Fruit fly (Drosophila melanogaster) whole organism, embryonic: ENCODE results near the gene CG9166.

Experiments used
- Abd-B ChIP-seq: fragments of 200-800 bp; sonication (Bioruptor generic); optimal IDR thresholded peaks from 2 replicates; lab custom pipeline; 2018; ENCODE audit warnings: missing biosample characterization, mild to moderate bottlenecking, missing genetic modification characterization, moderate library complexity
- Asciz ChIP-seq: fragments of 200-800 bp; sonication (Bioruptor generic); optimal IDR thresholded peaks from 2 replicates; lab custom pipeline; 2017; ENCODE audit warnings: missing biosample characterization, mild to moderate bottlenecking, missing genetic modification characterization, missing genetic modification reagents
- Atf3 ChIP-seq: fragments of 200-800 bp; sonication (Bioruptor generic); optimal IDR thresholded peaks from 3 replicates; lab custom pipeline; 2016; ENCODE audit warnings: missing biosample characterization, missing genetic modification characterization
- CG11398 ChIP-seq: fragments of 200-800 bp; sonication (Bioruptor generic); optimal IDR thresholded peaks from 2 replicates; lab custom pipeline; 2016; ENCODE audit warnings: missing biosample characterization, missing genetic modification characterization
- CG11695 ChIP-seq: fragments of 200-800 bp; sonication (Bioruptor generic); IDR thresholded peaks from 3 replicates; pipeline ENCODE4 v1.3.6; 2022; ENCODE audit warnings: missing biosample characterization, missing genetic modification characterization
- CG14441 ChIP-seq: fragments of 200-800 bp; sonication (Bioruptor generic); IDR thresholded peaks from 2 replicates; pipeline ENCODE4 v1.3.6; 2022; ENCODE audit warnings: missing biosample characterization, missing genetic modification characterization
- CG16779 ChIP-seq: fragments of 200-800 bp; sonication (Bioruptor generic); IDR thresholded peaks from 2 replicates; pipeline ENCODE4 v1.3.6; 2022; ENCODE audit warnings: missing biosample characterization, missing genetic modification characterization
- CG16813 ChIP-seq: fragments of 200-800 bp; sonication (Bioruptor generic); IDR thresholded peaks from 3 replicates; pipeline ENCODE4 v1.3.6; 2022; ENCODE audit warnings: missing biosample characterization, missing genetic modification characterization; ENCODE audit not compliant: partially characterized antibody
- CG17385 ChIP-seq: fragments of 200-800 bp; sonication (Bioruptor generic); optimal IDR thresholded peaks from 3 replicates; lab custom pipeline; 2018; ENCODE audit warnings: missing biosample characterization, mild to moderate bottlenecking, missing genetic modification characterization
- CG17568 ChIP-seq: fragments of 200-800 bp; sonication (Bioruptor generic); optimal IDR thresholded peaks from 2 replicates; lab custom pipeline; 2018; ENCODE audit warnings: missing biosample characterization, mild to moderate bottlenecking, missing genetic modification characterization, moderate library complexity
- CG17612 ChIP-seq: fragments of 200-800 bp; sonication (Bioruptor generic); IDR thresholded peaks from 2 replicates; pipeline ENCODE4 v1.3.6; 2022; ENCODE audit warnings: missing biosample characterization, missing genetic modification characterization
- CG17829 ChIP-seq: fragments of 200-800 bp; optimal IDR thresholded peaks from 2 replicates; lab custom pipeline; 2019; ENCODE audit warnings: missing biosample characterization, mild to moderate bottlenecking, missing genetic modification characterization, moderate library complexity
- CG17912 ChIP-seq: fragments of 200-800 bp; sonication (Bioruptor generic); optimal IDR thresholded peaks from 2 replicates; lab custom pipeline; 2018; ENCODE audit warnings: missing biosample characterization, mild to moderate bottlenecking, missing genetic modification characterization
- CG2875 ChIP-seq: fragments of 200-800 bp; sonication (Bioruptor generic); optimal IDR thresholded peaks from 2 replicates; lab custom pipeline; 2017; ENCODE audit warnings: missing biosample characterization, mild to moderate bottlenecking, missing genetic modification characterization, missing genetic modification reagents
- CG30431 ChIP-seq: fragments of 200-800 bp; sonication (Bioruptor generic); optimal IDR thresholded peaks from 2 replicates; lab custom pipeline; 2017; ENCODE audit warnings: missing biosample characterization, missing genetic modification characterization
- CG3407 ChIP-seq: fragments of 200-800 bp; sonication (Bioruptor generic); optimal IDR thresholded peaks from 2 replicates; lab custom pipeline; 2018; ENCODE audit warnings: missing biosample characterization, mild to moderate bottlenecking, missing genetic modification characterization
- CG3847 ChIP-seq: fragments of 200-800 bp; sonication (Bioruptor generic); IDR thresholded peaks from 2 replicates; pipeline ENCODE4 v1.3.6; 2022; ENCODE audit warnings: missing biosample characterization, missing genetic modification characterization
- CG43689 ChIP-seq: fragments of 200-800 bp; sonication (Bioruptor generic); IDR thresholded peaks from 2 replicates; pipeline ENCODE4 v1.3.6; 2022; ENCODE audit warnings: missing biosample characterization, missing genetic modification characterization
- CG7372 ChIP-seq: fragments of 200-800 bp; sonication (Bioruptor generic); IDR thresholded peaks from 2 replicates; pipeline ENCODE4 v1.3.6; 2022; ENCODE audit warnings: missing biosample characterization, missing genetic modification characterization
- CG7987 ChIP-seq: fragments of 200-800 bp; sonication (Bioruptor generic); optimal IDR thresholded peaks from 2 replicates; lab custom pipeline; 2018; ENCODE audit warnings: missing biosample characterization, mild to moderate bottlenecking, missing genetic modification characterization, moderate library complexity
- CG8388 ChIP-seq: fragments of 200-800 bp; sonication (Bioruptor generic); optimal IDR thresholded peaks from 2 replicates; lab custom pipeline; 2019; ENCODE audit warnings: missing biosample characterization, mild to moderate bottlenecking, missing genetic modification characterization, moderate library complexity
- D ChIP-seq, 2 experiments: fragments of 200-800 bp in 1 of 2; fragments of >200 bp in 1 of 2; sonication (Bioruptor generic) in 1 of 2; optimal IDR thresholded peaks; 2 replicates in 1 of 2; 3 replicates in 1 of 2; lab custom pipeline; 2017; ENCODE audit warnings: mild to moderate bottlenecking in 1 of 2, missing biosample characterization in 1 of 2, missing genetic modification characterization in 1 of 2, missing genetic modification reagents in 1 of 2
- Deaf1 ChIP-seq: fragments of 200-800 bp; optimal IDR thresholded peaks from 3 replicates; lab custom pipeline; 2019; ENCODE audit warnings: missing biosample characterization, mild to moderate bottlenecking, missing genetic modification characterization, moderate library complexity
- Dek ChIP-seq: fragments of 200-800 bp; sonication (Bioruptor generic); optimal IDR thresholded peaks from 3 replicates; lab custom pipeline; 2019; ENCODE audit warnings: missing biosample characterization, mild to moderate bottlenecking, missing genetic modification characterization, moderate library complexity
- Dip3 ChIP-seq: fragments of 200-800 bp; sonication (Bioruptor generic); optimal IDR thresholded peaks from 3 replicates; lab custom pipeline; 2016; ENCODE audit warnings: missing biosample characterization, missing genetic modification characterization
- Elba2 ChIP-seq: fragments of 200-800 bp; sonication (Bioruptor generic); optimal IDR thresholded peaks from 3 replicates; lab custom pipeline; 2016; ENCODE audit warnings: missing biosample characterization, missing genetic modification characterization
- Mad ChIP-seq: fragments of 200-800 bp; sonication (Bioruptor generic); optimal IDR thresholded peaks from 2 replicates; lab custom pipeline; 2016; ENCODE audit warnings: missing biosample characterization, missing genetic modification characterization
- PHDP ChIP-seq: fragments of 200-800 bp; sonication (Bioruptor generic); optimal IDR thresholded peaks from 3 replicates; lab custom pipeline; 2018; ENCODE audit warnings: missing biosample characterization, mild to moderate bottlenecking, missing genetic modification characterization, moderate library complexity
- Sry-δ ChIP-seq: fragments of 200-800 bp; sonication (Bioruptor generic); optimal IDR thresholded peaks from 2 replicates; lab custom pipeline; 2016; ENCODE audit warnings: missing biosample characterization, missing genetic modification characterization
- ase ChIP-seq: fragments of 200-800 bp; sonication (Bioruptor generic); IDR thresholded peaks from 3 replicates; pipeline ENCODE4 v1.3.6; 2022; ENCODE audit warnings: missing biosample characterization, missing genetic modification characterization
- bbx ChIP-seq: fragments of 200-800 bp; sonication (Bioruptor generic); IDR thresholded peaks from 2 replicates; pipeline ENCODE4 v1.3.6; 2022; ENCODE audit warnings: missing biosample characterization, missing genetic modification characterization; ENCODE audit not compliant: partially characterized antibody
- bowl ChIP-seq: fragments of 200-800 bp; sonication (Bioruptor generic); IDR thresholded peaks from 2 replicates; pipeline ENCODE4 v1.3.6; 2022; ENCODE audit warnings: missing biosample characterization, missing genetic modification characterization
- dimm ChIP-seq: fragments of 200-800 bp; sonication (Bioruptor generic); IDR thresholded peaks from 2 replicates; pipeline ENCODE4 v1.3.6; 2022; ENCODE audit warnings: missing biosample characterization, missing genetic modification characterization
- dmrt11E ChIP-seq: fragments of 200-800 bp; sonication (Bioruptor generic); optimal IDR thresholded peaks from 3 replicates; lab custom pipeline; 2018; ENCODE audit warnings: missing biosample characterization, mild to moderate bottlenecking, missing genetic modification characterization, moderate library complexity
- dmrt99B ChIP-seq: fragments of 200-800 bp; sonication (Bioruptor generic); optimal IDR thresholded peaks from 2 replicates; lab custom pipeline; 2018; ENCODE audit warnings: missing biosample characterization, mild to moderate bottlenecking, missing genetic modification characterization, moderate library complexity
- dpn ChIP-seq, 2 experiments: fragments of 200-800 bp; sonication (Bioruptor generic); optimal IDR thresholded peaks; 3 replicates each; lab custom pipeline; 2016; ENCODE audit warnings: missing biosample characterization in 2 of 2, missing genetic modification characterization in 2 of 2
- gce ChIP-seq: fragments of 200-800 bp; sonication (Bioruptor generic); IDR thresholded peaks from 3 replicates; pipeline ENCODE4 v1.3.6; 2022; ENCODE audit warnings: missing biosample characterization, missing genetic modification characterization
- jing ChIP-seq: fragments of 200-800 bp; sonication (Bioruptor generic); optimal IDR thresholded peaks from 2 replicates; lab custom pipeline; 2018; ENCODE audit warnings: missing biosample characterization, mild to moderate bottlenecking, missing genetic modification characterization
- kay ChIP-seq: fragments of 200-800 bp; sonication (Bioruptor generic); optimal IDR thresholded peaks from 2 replicates; lab custom pipeline; 2016; ENCODE audit warnings: missing biosample characterization, missing genetic modification characterization
- mirr ChIP-seq: fragments of 200-800 bp; sonication (Bioruptor generic); optimal IDR thresholded peaks from 3 replicates; lab custom pipeline; 2018; ENCODE audit warnings: missing biosample characterization, mild to moderate bottlenecking, missing genetic modification characterization
- pb ChIP-seq: fragments of 200-800 bp; sonication (Bioruptor generic); optimal IDR thresholded peaks from 3 replicates; lab custom pipeline; 2016; ENCODE audit warnings: missing biosample characterization, missing genetic modification characterization
- rib ChIP-seq: fragments of 200-800 bp; sonication (Bioruptor generic); IDR thresholded peaks from 2 replicates; pipeline ENCODE4 v1.3.6; 2022; ENCODE audit warnings: missing biosample characterization, missing genetic modification characterization
- tio ChIP-seq: fragments of 200-800 bp; sonication (Bioruptor generic); optimal IDR thresholded peaks from 2 replicates; lab custom pipeline; 2017; ENCODE audit warnings: missing biosample characterization, missing genetic modification characterization, inconsistent platforms
- toy ChIP-seq: fragments of 200-800 bp; sonication (Bioruptor generic); IDR thresholded peaks from 2 replicates; pipeline ENCODE4 v1.3.6; 2022; ENCODE audit warnings: missing biosample characterization, missing genetic modification characterization
- unpg ChIP-seq: fragments of 200-800 bp; sonication (Bioruptor generic); optimal IDR thresholded peaks from 3 replicates; lab custom pipeline; 2018; ENCODE audit warnings: missing biosample characterization, mild to moderate bottlenecking, missing genetic modification characterization, moderate library complexity
- usp ChIP-seq: fragments of >200 bp; optimal IDR thresholded peaks from 2 replicates; lab custom pipeline; 2017; ENCODE audit warnings: missing biosample characterization, missing genetic modification characterization
- vnd ChIP-seq: fragments of 200-800 bp; sonication (Bioruptor generic); IDR thresholded peaks from 3 replicates; pipeline ENCODE4 v1.3.6; 2022; ENCODE audit warnings: missing biosample characterization, missing genetic modification characterization; ENCODE audit not compliant: partially characterized antibody
- wdn ChIP-seq: fragments of 200-800 bp; sonication (Bioruptor generic); IDR thresholded peaks from 2 replicates; pipeline ENCODE4 v1.3.6; 2022; ENCODE audit warnings: missing biosample characterization, missing genetic modification characterization
- wor ChIP-seq: fragments of 200-800 bp; sonication (Bioruptor generic); IDR thresholded peaks from 2 replicates; pipeline ENCODE4 v1.3.6; 2022; ENCODE audit warnings: missing biosample characterization, missing genetic modification characterization

Gene CG9166

dm6 chr3L:1349942-1350923 lies 683 bp upstream of the CG9166 start (continued):
- no peak for TF ChIP-seq unpg (GFP tag; lab: Kevin White, UChicago)
- TF ChIP-seq CG14441 (GFP tag; lab: Robert Waterston, UW), result no peak
- TF ChIP-seq tio (GFP tag; lab: Kevin White, UChicago), result no peak
- no peak for TF ChIP-seq Mad (GFP tag; lab: Kevin White, UChicago)
- no peak for TF ChIP-seq D (optimal IDR thresholded peaks at IDR 0.05; lab: Kevin White, UChicago)
- no peak for TF ChIP-seq D (GFP tag; optimal IDR thresholded peaks at IDR 0.05; lab: Kevin White, UChicago)
- no peak for TF ChIP-seq gce
- no peak for TF ChIP-seq jing
- no peak for TF ChIP-seq Abd-B (GFP tag; lab: Kevin White, UChicago)
- peak; percentile 39; the same call in 1 of the 2 replicates for TF ChIP-seq CG7372 (GFP tag; lab: Robert Waterston, UW)
- no peak for TF ChIP-seq CG17568 (GFP tag; lab: Kevin White, UChicago)
- TF ChIP-seq Dek (tag; lab: Kevin White, UChicago), result peak; percentile 45
- TF ChIP-seq bowl, result no peak
- TF ChIP-seq usp (GFP tag; lab: Kevin White, UChicago), result no peak
- TF ChIP-seq Asciz (GFP tag; lab: Kevin White, UChicago), result no peak
- no peak for TF ChIP-seq CG3407
- TF ChIP-seq toy (GFP tag; lab: Robert Waterston, UW), result no peak
- TF ChIP-seq ase (GFP tag; lab: Robert Waterston, UW), result no peak
- TF ChIP-seq mirr (GFP tag; lab: Kevin White, UChicago), result no peak
- no peak for TF ChIP-seq CG30431 (GFP tag; lab: Kevin White, UChicago)
- no peak for TF ChIP-seq CG2875
- no peak for TF ChIP-seq CG7987 (GFP tag; lab: Kevin White, UChicago)
- TF ChIP-seq CG16779 (GFP tag; lab: Robert Waterston, UW), result no peak
- TF ChIP-seq CG11695, result no peak
- TF ChIP-seq CG16813 (GFP tag; lab: Robert Waterston, UW), result peak; percentile 98
- TF ChIP-seq rib (GFP tag; lab: Robert Waterston, UW), result no peak
- TF ChIP-seq CG17829 (tag; lab: Kevin White, UChicago), result peak; percentile 57
- no peak for TF ChIP-seq dmrt11E (tag; lab: Kevin White, UChicago)
- peak; percentile 98 for TF ChIP-seq Sry-δ (GFP tag; lab: Kevin White, UChicago)
- no peak for TF ChIP-seq CG11398
- TF ChIP-seq Dip3, result no peak
- no peak for TF ChIP-seq wor (GFP tag; lab: Robert Waterston, UW)
- TF ChIP-seq CG43689 (GFP tag; lab: Robert Waterston, UW), result no peak
- no peak for TF ChIP-seq Atf3
- peak; percentile 97 for TF ChIP-seq vnd (GFP tag; lab: Robert Waterston, UW)
- peak; percentile 23 to 51 for TF ChIP-seq dpn (GFP tag; optimal IDR thresholded peaks at IDR 0.05; lab: Kevin White, UChicago)
- no peak for TF ChIP-seq Deaf1 (tag; lab: Kevin White, UChicago)
- no peak for TF ChIP-seq pb (GFP tag; lab: Kevin White, UChicago)
- peak; percentile 97 for TF ChIP-seq bbx (GFP tag; lab: Robert Waterston, UW)
- TF ChIP-seq PHDP (tag; lab: Kevin White, UChicago), result no peak
- no peak for TF ChIP-seq CG17912
- TF ChIP-seq wdn (GFP tag; lab: Robert Waterston, UW), result no peak
- no peak for TF ChIP-seq dimm (GFP tag; lab: Robert Waterston, UW)
- TF ChIP-seq CG3847 (GFP tag; lab: Robert Waterston, UW), result peak; percentile 57
- no peak for TF ChIP-seq CG8388 (GFP tag; lab: Kevin White, UChicago)
- TF ChIP-seq kay, result peak; percentile 25
- peak; percentile 35 for TF ChIP-seq dmrt99B (tag; lab: Kevin White, UChicago)
- TF ChIP-seq CG17385, result no peak
- no peak for TF ChIP-seq CG17612 (GFP tag; lab: Robert Waterston, UW)
- no peak for TF ChIP-seq Elba2 (GFP tag; lab: Kevin White, UChicago)
